Worm (Caenorhabditis elegans) whole organism, mixed stage, embryonic: ENCODE results near the gene ins-19.

Source experiments
- M03D4.4 ChIP-seq: sonication (generic microtip); optimal IDR thresholded peaks from 2 replicates; lab custom pipeline; 2017; ENCODE audit warnings: mild to moderate bottlenecking, missing genetic modification characterization, missing compliant biosample characterization
- bed-3 ChIP-seq: fragments of 200-800 bp; sonication (Bioruptor generic); optimal IDR thresholded peaks from 3 replicates; lab custom pipeline; 2018; ENCODE audit warnings: mild to moderate bottlenecking, missing genetic modification characterization, moderate library complexity, missing compliant biosample characterization
- blmp-1 ChIP-seq: fragments of 150-350 bp; optimal IDR thresholded peaks from 2 replicates; lab custom pipeline; 2014; ENCODE audit warnings: missing biosample characterization, missing genetic modification characterization
- ceh-39 ChIP-seq: fragments of 150-350 bp; optimal IDR thresholded peaks from 2 replicates; lab custom pipeline; 2014; ENCODE audit warnings: missing biosample characterization, missing genetic modification characterization
- ceh-43 ChIP-seq: fragments of 200-800 bp; sonication (Bioruptor generic); optimal IDR thresholded peaks from 2 replicates; lab custom pipeline; 2018; ENCODE audit warnings: mild to moderate bottlenecking, missing genetic modification characterization, moderate library complexity, missing compliant biosample characterization
- ceh-83 ChIP-seq: fragments of 200-800 bp; sonication (Bioruptor generic); optimal IDR thresholded peaks from 2 replicates; lab custom pipeline; 2018; ENCODE audit warnings: mild to moderate bottlenecking, missing genetic modification characterization, missing compliant biosample characterization
- ces-1 ChIP-seq: fragments of 150-350 bp; optimal IDR thresholded peaks from 2 replicates; lab custom pipeline; 2014; ENCODE audit warnings: missing biosample characterization, missing genetic modification reagents, missing genetic modification characterization
- cnd-1 ChIP-seq: fragments of 200-800 bp; sonication (Bioruptor generic); optimal IDR thresholded peaks from 2 replicates; lab custom pipeline; 2018; ENCODE audit warnings: mild to moderate bottlenecking, missing genetic modification characterization, missing compliant biosample characterization
- drap-1 ChIP-seq: fragments of 200-800 bp; sonication (Bioruptor generic); optimal IDR thresholded peaks from 3 replicates; lab custom pipeline; 2018; ENCODE audit warnings: mild to moderate bottlenecking, missing genetic modification characterization, missing compliant biosample characterization
- elt-1 ChIP-seq: sonication (generic microtip); optimal IDR thresholded peaks from 2 replicates; lab custom pipeline; 2017; ENCODE audit warnings: missing genetic modification characterization, mild to moderate bottlenecking, missing compliant biosample characterization, antibody characterized with exemption, moderate library complexity, borderline replicate concordance; ENCODE audit not compliant: insufficient read depth
- elt-3 ChIP-seq: fragments of 150-350 bp; optimal IDR thresholded peaks from 2 replicates; lab custom pipeline; 2014; ENCODE audit warnings: missing biosample characterization, missing genetic modification characterization
- flh-1 ChIP-seq: fragments of 200-800 bp; sonication (Bioruptor generic); optimal IDR thresholded peaks from 2 replicates; lab custom pipeline; 2018; ENCODE audit warnings: mild to moderate bottlenecking, missing genetic modification characterization, moderate library complexity, missing compliant biosample characterization
- ham-2 ChIP-seq: fragments of 200-800 bp; sonication (Bioruptor generic); optimal IDR thresholded peaks from 2 replicates; lab custom pipeline; 2018; ENCODE audit warnings: mild to moderate bottlenecking, missing genetic modification characterization, missing compliant biosample characterization
- lin-13 ChIP-seq: fragments of 150-350 bp; optimal IDR thresholded peaks from 2 replicates; lab custom pipeline; 2014; ENCODE audit warnings: missing biosample characterization, missing genetic modification characterization
- lin-32 ChIP-seq: fragments of 200-800 bp; sonication (Bioruptor generic); optimal IDR thresholded peaks from 2 replicates; lab custom pipeline; 2018; ENCODE audit warnings: mild to moderate bottlenecking, missing genetic modification characterization, missing compliant biosample characterization
- lsy-2 ChIP-seq: fragments of 150-350 bp; optimal IDR thresholded peaks from 2 replicates; lab custom pipeline; 2014; ENCODE audit warnings: missing biosample characterization, missing genetic modification characterization
- mep-1 ChIP-seq: fragments of 150-350 bp; optimal IDR thresholded peaks from 2 replicates; lab custom pipeline; 2017; ENCODE audit warnings: missing biosample characterization, missing genetic modification reagents, missing genetic modification characterization, inconsistent platforms
- mls-2 ChIP-seq: sonication (generic microtip); optimal IDR thresholded peaks from 2 replicates; lab custom pipeline; 2016; ENCODE audit warnings: mild to moderate bottlenecking, missing genetic modification characterization, moderate library complexity, missing compliant biosample characterization
- nhr-12 ChIP-seq: fragments of 150-350 bp; optimal IDR thresholded peaks from 2 replicates; lab custom pipeline; 2014; ENCODE audit warnings: missing biosample characterization, missing genetic modification characterization
- nhr-2 ChIP-seq: fragments of 150-350 bp; optimal IDR thresholded peaks from 2 replicates; lab custom pipeline; 2014; ENCODE audit warnings: missing biosample characterization, missing genetic modification characterization
- nhr-237 ChIP-seq: fragments of 150-350 bp; optimal IDR thresholded peaks from 2 replicates; lab custom pipeline; 2014; ENCODE audit warnings: missing biosample characterization, missing genetic modification characterization
- nhr-28 ChIP-seq: fragments of 150-350 bp; optimal IDR thresholded peaks from 2 replicates; lab custom pipeline; 2014; ENCODE audit warnings: missing biosample characterization, missing genetic modification characterization
- nhr-76 ChIP-seq: sonication (generic microtip); optimal IDR thresholded peaks from 2 replicates; lab custom pipeline; 2017; ENCODE audit warnings: missing biosample characterization, missing genetic modification characterization
- pha-4 ChIP-seq: fragments of 150-350 bp; optimal IDR thresholded peaks from 2 replicates; lab custom pipeline; 2018; ENCODE audit warnings: missing biosample characterization, missing genetic modification reagents, missing genetic modification characterization
- sem-2 ChIP-seq: fragments of 200-800 bp; sonication (Bioruptor generic); optimal IDR thresholded peaks from 2 replicates; lab custom pipeline; 2018; ENCODE audit warnings: mild to moderate bottlenecking, missing genetic modification characterization, missing compliant biosample characterization
- snpc-4 ChIP-seq: fragments of 150-350 bp; optimal IDR thresholded peaks from 2 replicates; lab custom pipeline; 2014; ENCODE audit warnings: missing biosample characterization, missing genetic modification characterization
- sptf-1 ChIP-seq: sonication (generic microtip); optimal IDR thresholded peaks from 2 replicates; lab custom pipeline; 2017; ENCODE audit warnings: mild to moderate bottlenecking, missing genetic modification characterization, moderate library complexity, missing compliant biosample characterization
- tbx-8 ChIP-seq: fragments of 200-800 bp; sonication (Bioruptor generic); optimal IDR thresholded peaks from 2 replicates; lab custom pipeline; 2018; ENCODE audit warnings: mild to moderate bottlenecking, missing genetic modification characterization, moderate library complexity, missing compliant biosample characterization
- unc-39 ChIP-seq: fragments of 150-350 bp; optimal IDR thresholded peaks from 2 replicates; lab custom pipeline; 2014; ENCODE audit warnings: missing biosample characterization, missing genetic modification characterization
- zip-8 ChIP-seq: fragments of 150-350 bp; optimal IDR thresholded peaks from 2 replicates; lab custom pipeline; 2014; ENCODE audit warnings: missing biosample characterization, missing genetic modification characterization
- ztf-11 ChIP-seq: fragments of 150-350 bp; optimal IDR thresholded peaks from 2 replicates; lab custom pipeline; 2014; ENCODE audit warnings: missing biosample characterization, missing genetic modification characterization

ins-19 gene

ce11 chrII:3112313-3112712 is 13.9 kb downstream of the ins-19 start, which contains the start of gene Y25C1A.2:
Y25C1A.2 (plus strand) TSS chrII:3112613.
- no peak for TF ChIP-seq sem-2
- no peak for TF ChIP-seq cnd-1 (tag; lab: Kevin White, UChicago)
- no peak for TF ChIP-seq pha-4 (tag; lab: Kevin White, UChicago)
- TF ChIP-seq flh-1 = no peak
- TF ChIP-seq ceh-83 (GFP tag; lab: Kevin White, UChicago) = no peak
- TF ChIP-seq M03D4.4 = no peak
- no peak for TF ChIP-seq sptf-1 (tag; lab: Kevin White, UChicago)
- no peak for TF ChIP-seq snpc-4
- no peak for TF ChIP-seq ceh-43 (GFP tag; lab: Kevin White, UChicago)
- no peak for TF ChIP-seq ztf-11 (tag; lab: Kevin White, UChicago)
- TF ChIP-seq tbx-8 = no peak
- no peak for TF ChIP-seq ham-2
- no peak for TF ChIP-seq mls-2 (tag; lab: Kevin White, UChicago)

ce11 chrII:3111147-3111546 is 15.1 kb downstream of the ins-19 start, which contains the start of gene Y25C1A.13:
Y25C1A.13 (minus strand) TSS chrII:3111247.
- TF ChIP-seq nhr-12 (tag; lab: Kevin White, UChicago) (no peak), lsy-2 (tag; lab: Kevin White, UChicago) (no peak), snpc-4 (no peak), drap-1 (no peak), ces-1 (GFP tag; lab: Kevin White, UChicago) (no peak), M03D4.4 (no peak), elt-3 (tag; lab: Kevin White, UChicago) (no peak), zip-8 (no peak), elt-1 (no peak), flh-1 (no peak)

DNA sequence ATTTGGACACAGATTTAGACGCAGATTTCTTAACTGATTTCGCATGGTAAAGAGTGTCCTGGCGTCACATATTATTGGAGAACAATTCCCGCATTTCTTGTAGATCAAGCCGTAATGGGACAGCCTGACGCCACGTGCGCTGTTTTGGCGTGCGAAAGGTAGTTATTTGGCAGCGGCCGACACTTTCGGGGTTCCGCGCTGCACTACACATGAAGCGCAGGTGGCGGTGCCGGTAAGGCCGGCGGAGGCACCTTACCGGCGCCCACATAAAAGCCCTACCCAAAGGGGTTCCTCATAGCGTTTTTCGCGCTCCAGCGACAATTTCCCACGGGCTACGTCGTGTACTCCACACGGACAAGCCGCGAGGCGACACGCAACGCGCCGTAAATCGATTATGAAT is 16.1 kb downstream of the ins-19 start:
- TF ChIP-seq ceh-39 (tag; lab: Kevin White, UChicago) = no peak
- TF ChIP-seq elt-3 (tag; lab: Kevin White, UChicago) = no peak
- TF ChIP-seq ham-2 = no peak
- TF ChIP-seq ztf-11 (tag; lab: Kevin White, UChicago) = no peak
- TF ChIP-seq M03D4.4 = no peak
- TF ChIP-seq cnd-1 (tag; lab: Kevin White, UChicago) = no peak
- TF ChIP-seq lin-32 = no peak
- no peak for TF ChIP-seq lin-13 (tag; lab: Kevin White, UChicago)
- no peak for TF ChIP-seq nhr-2 (tag; lab: Kevin White, UChicago)
- TF ChIP-seq, all 35 proteins: peak for 0

DNA sequence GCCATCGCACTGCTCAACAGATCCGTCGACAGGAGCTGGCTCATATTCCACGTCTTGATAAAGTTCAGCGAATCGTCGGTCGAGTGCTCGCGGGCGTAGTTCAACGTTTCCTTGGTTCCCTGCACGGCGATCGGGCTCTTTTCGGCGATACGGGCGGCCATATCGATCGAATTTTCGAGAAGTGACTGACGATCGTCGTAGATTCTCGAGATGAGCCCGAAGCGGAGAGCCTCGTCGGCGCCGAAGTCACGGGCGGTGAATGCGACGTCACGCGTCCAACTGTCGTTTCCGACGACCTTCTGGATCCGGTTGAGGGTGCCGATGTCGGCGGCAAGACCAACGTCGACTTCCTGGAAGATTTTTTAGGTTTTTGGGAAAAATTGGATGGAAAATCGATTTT is 16.7 kb downstream of the ins-19 start:
- TF ChIP-seq lin-13 (tag; lab: Kevin White, UChicago) (no peak), nhr-28 (tag; lab: Kevin White, UChicago) (no peak), ham-2 (no peak), flh-1 (no peak), nhr-76 (tag; lab: Kevin White, UChicago) (no peak), nhr-12 (tag; lab: Kevin White, UChicago) (no peak), drap-1 (no peak), unc-39 (tag; lab: Kevin White, UChicago) (no peak), ztf-11 (tag; lab: Kevin White, UChicago) (no peak), pha-4 (tag; lab: Kevin White, UChicago) (no peak), blmp-1 (tag; lab: Kevin White, UChicago) (no peak), lsy-2 (tag; lab: Kevin White, UChicago) (no peak), tbx-8 (no peak), nhr-237 (tag; lab: Kevin White, UChicago) (no peak), elt-1 (no peak)

ce11 chrII:3108101-3108500 is 18.1 kb downstream of the ins-19 start:
- TF ChIP-seq ceh-83 (GFP tag; lab: Kevin White, UChicago) (peak; percentile 43), drap-1 (no peak), nhr-2 (tag; lab: Kevin White, UChicago) (no peak)

DNA sequence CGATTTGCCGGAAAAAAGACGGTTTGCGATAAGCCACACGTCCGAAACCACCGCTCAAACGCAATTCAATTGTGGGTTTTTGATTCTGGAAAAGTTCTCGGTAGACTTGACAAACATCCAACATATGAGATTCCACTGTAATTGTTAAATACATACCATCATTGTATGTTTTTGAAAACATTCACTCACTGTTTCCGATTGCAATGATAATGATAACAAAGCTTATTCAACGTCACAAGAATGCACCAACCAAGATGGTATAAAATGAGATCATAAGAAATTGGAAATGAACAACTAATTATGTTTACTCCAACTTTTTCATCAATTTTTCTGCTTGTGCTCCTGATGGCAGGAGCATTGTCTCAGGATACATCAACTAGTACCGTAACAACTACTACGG is 20.5 kb downstream of the ins-19 start, which contains the start of gene clec-122:
clec-122 (plus strand) TSS at position 301 of the 400 bp plus-strand sequence.
- TF ChIP-seq lin-13 (tag; lab: Kevin White, UChicago) (no peak), bed-3 (GFP tag; lab: Kevin White, UChicago) (no peak), nhr-12 (tag; lab: Kevin White, UChicago) (no peak), mep-1 (tag; lab: Kevin White, UChicago) (no peak), ceh-83 (GFP tag; lab: Kevin White, UChicago) (no peak), nhr-237 (tag; lab: Kevin White, UChicago) (no peak), ceh-43 (GFP tag; lab: Kevin White, UChicago) (no peak), sem-2 (no peak), nhr-2 (tag; lab: Kevin White, UChicago) (no peak), ztf-11 (tag; lab: Kevin White, UChicago) (no peak), flh-1 (no peak), ceh-39 (tag; lab: Kevin White, UChicago) (no peak), zip-8 (no peak), pha-4 (tag; lab: Kevin White, UChicago) (no peak), snpc-4 (no peak), ham-2 (no peak), blmp-1 (tag; lab: Kevin White, UChicago) (no peak)
